Fruit fly (Drosophila melanogaster) whole organism, embryonic: ENCODE measurements around the gene Grip91.
A peak's percentile ranks its signal among the peaks of the same experiment; 100 is the strongest.

Source experiments
- Abd-B ChIP-seq: fragments of 200-800 bp; sonication (Bioruptor generic); optimal IDR thresholded peaks from 2 replicates; lab custom pipeline; 2018; ENCODE audit warnings: missing biosample characterization, mild to moderate bottlenecking, missing genetic modification characterization, moderate library complexity
- BtbVII ChIP-seq: fragments of 200-800 bp; sonication (Bioruptor generic); optimal IDR thresholded peaks from 3 replicates; lab custom pipeline; 2017; ENCODE audit warnings: missing biosample characterization, mild to moderate bottlenecking, missing genetic modification characterization
- C15 ChIP-seq: fragments of 200-800 bp; sonication (Bioruptor generic); IDR thresholded peaks from 3 replicates; pipeline ENCODE4 v1.3.6; 2022; ENCODE audit warnings: missing biosample characterization, missing genetic modification characterization
- CG10431 ChIP-seq: fragments of 200-800 bp; sonication (Bioruptor generic); optimal IDR thresholded peaks from 3 replicates; lab custom pipeline; 2018; ENCODE audit warnings: missing biosample characterization, mild to moderate bottlenecking, missing genetic modification characterization
- CG10979 ChIP-seq: fragments of 200-800 bp; sonication (Bioruptor generic); optimal IDR thresholded peaks from 2 replicates; lab custom pipeline; 2018; ENCODE audit warnings: missing biosample characterization, mild to moderate bottlenecking, missing genetic modification characterization, moderate library complexity
- CG11247 ChIP-seq: fragments of 200-800 bp; sonication (Bioruptor generic); IDR thresholded peaks from 2 replicates; pipeline ENCODE4 v1.3.6; 2022; ENCODE audit warnings: missing biosample characterization, missing genetic modification characterization
- CG11456 ChIP-seq: fragments of 200-800 bp; sonication (Bioruptor generic); IDR thresholded peaks from 3 replicates; pipeline ENCODE4 v1.3.6; 2022; ENCODE audit warnings: missing biosample characterization, missing genetic modification characterization
- CG11696 ChIP-seq: fragments of 200-800 bp; sonication (Bioruptor generic); IDR thresholded peaks from 2 replicates; pipeline ENCODE4 v1.3.6; 2022; ENCODE audit warnings: missing biosample characterization, missing genetic modification characterization
- CG12942 ChIP-seq: fragments of 200-800 bp; sonication (Bioruptor generic); optimal IDR thresholded peaks from 3 replicates; lab custom pipeline; 2016; ENCODE audit warnings: missing biosample characterization, missing genetic modification characterization
- CG17361 ChIP-seq: fragments of 200-800 bp; sonication (Bioruptor generic); IDR thresholded peaks from 3 replicates; pipeline ENCODE4 v1.3.6; 2022; ENCODE audit warnings: missing biosample characterization, missing genetic modification characterization
- CG2116 ChIP-seq: fragments of 200-800 bp; sonication (Bioruptor generic); optimal IDR thresholded peaks from 3 replicates; lab custom pipeline; 2018; ENCODE audit warnings: missing biosample characterization, mild to moderate bottlenecking, missing genetic modification characterization
- CG2120 ChIP-seq: fragments of 200-800 bp; sonication (Bioruptor generic); optimal IDR thresholded peaks from 3 replicates; lab custom pipeline; 2016; ENCODE audit warnings: missing biosample characterization, missing genetic modification characterization
- CG2889 ChIP-seq: fragments of 200-800 bp; sonication (Bioruptor generic); IDR thresholded peaks from 3 replicates; pipeline ENCODE4 v1.3.6; 2022; ENCODE audit warnings: missing biosample characterization, missing genetic modification characterization
- CG33557 ChIP-seq: fragments of 200-800 bp; sonication (Bioruptor generic); optimal IDR thresholded peaks from 2 replicates; lab custom pipeline; 2019; ENCODE audit warnings: missing biosample characterization, mild to moderate bottlenecking, missing genetic modification characterization, moderate library complexity
- CG34376 ChIP-seq: fragments of 200-800 bp; sonication (Bioruptor generic); optimal IDR thresholded peaks from 2 replicates; lab custom pipeline; 2018; ENCODE audit warnings: missing biosample characterization, mild to moderate bottlenecking, missing genetic modification characterization
- CG3995 ChIP-seq: fragments of 200-800 bp; sonication (Bioruptor generic); optimal IDR thresholded peaks from 3 replicates; lab custom pipeline; 2016; ENCODE audit warnings: missing biosample characterization, missing genetic modification characterization
- CG4424 ChIP-seq: fragments of 200-800 bp; sonication (Bioruptor generic); optimal IDR thresholded peaks from 3 replicates; lab custom pipeline; 2016; ENCODE audit warnings: missing biosample characterization, missing genetic modification characterization
- CG6854 ChIP-seq: fragments of 200-800 bp; sonication (Bioruptor generic); optimal IDR thresholded peaks from 3 replicates; lab custom pipeline; 2017; ENCODE audit warnings: missing biosample characterization, mild to moderate bottlenecking, missing genetic modification characterization
- CG7271 ChIP-seq: fragments of 200-800 bp; sonication (Bioruptor generic); optimal IDR thresholded peaks from 2 replicates; lab custom pipeline; 2018; ENCODE audit warnings: missing biosample characterization, mild to moderate bottlenecking, missing genetic modification characterization, moderate library complexity
- CG8359 ChIP-seq: fragments of 200-800 bp; sonication (Bioruptor generic); optimal IDR thresholded peaks from 2 replicates; lab custom pipeline; 2017; ENCODE audit warnings: missing biosample characterization, mild to moderate bottlenecking, missing genetic modification characterization, borderline replicate concordance
- Dbx ChIP-seq: fragments of 200-800 bp; sonication (Bioruptor generic); IDR thresholded peaks from 3 replicates; pipeline ENCODE4 v1.3.6; 2022; ENCODE audit warnings: missing biosample characterization, missing genetic modification characterization
- Dp ChIP-seq: fragments of 200-800 bp; sonication (Bioruptor generic); optimal IDR thresholded peaks from 2 replicates; lab custom pipeline; 2018; ENCODE audit warnings: missing biosample characterization, mild to moderate bottlenecking, missing genetic modification characterization, moderate library complexity
- E2f1 ChIP-seq: fragments of 200-800 bp; sonication (Bioruptor generic); IDR thresholded peaks from 2 replicates; pipeline ENCODE4 v1.3.6; 2022; ENCODE audit warnings: missing biosample characterization, missing genetic modification characterization
- HLH3B ChIP-seq: fragments of 200-800 bp; sonication (Bioruptor generic); IDR thresholded peaks from 2 replicates; pipeline ENCODE4 v1.3.6; 2022; ENCODE audit warnings: missing biosample characterization, missing genetic modification characterization
- Lpt ChIP-seq: fragments of >200 bp; optimal IDR thresholded peaks from 2 replicates; lab custom pipeline; 2018; ENCODE audit warnings: missing biosample characterization, missing genetic modification characterization
- Nf-YB ChIP-seq: fragments of 200-800 bp; sonication (Bioruptor generic); optimal IDR thresholded peaks from 3 replicates; lab custom pipeline; 2019; ENCODE audit warnings: missing biosample characterization, mild to moderate bottlenecking, missing genetic modification characterization, moderate library complexity
- Stat92E ChIP-seq, 3 experiments: fragments of >200 bp in 2 of 3; fragments of 200-800 bp in 1 of 3; sonication (Bioruptor generic) in 1 of 3; optimal IDR thresholded peaks; 2 replicates each; lab custom pipeline; 2017 to 2019; ENCODE audit warnings: missing biosample characterization in 3 of 3, missing genetic modification characterization in 3 of 3, mild to moderate bottlenecking in 1 of 3, moderate library complexity in 1 of 3
- al ChIP-seq: fragments of 200-800 bp; sonication (Bioruptor generic); IDR thresholded peaks from 2 replicates; pipeline ENCODE4 v1.3.6; 2022; ENCODE audit warnings: missing biosample characterization, missing genetic modification characterization
- ap ChIP-seq: fragments of 200-800 bp; sonication (Bioruptor generic); IDR thresholded peaks from 2 replicates; pipeline ENCODE4 v1.3.6; 2022; ENCODE audit warnings: missing biosample characterization, missing genetic modification characterization
- caup ChIP-seq: fragments of 200-800 bp; sonication (Bioruptor generic); optimal IDR thresholded peaks from 3 replicates; lab custom pipeline; 2017; ENCODE audit warnings: missing biosample characterization, mild to moderate bottlenecking, missing genetic modification characterization, moderate library complexity; ENCODE audit not compliant: severe bottlenecking
- cg ChIP-seq: fragments of 200-800 bp; sonication (Bioruptor generic); optimal IDR thresholded peaks from 3 replicates; lab custom pipeline; 2019; ENCODE audit warnings: missing biosample characterization, mild to moderate bottlenecking, missing genetic modification characterization, moderate library complexity
- disco-r ChIP-seq: fragments of 200-800 bp; sonication (Bioruptor generic); optimal IDR thresholded peaks from 2 replicates; lab custom pipeline; 2016; ENCODE audit warnings: missing biosample characterization, missing genetic modification characterization
- dm ChIP-seq: fragments of 200-800 bp; sonication (Bioruptor generic); optimal IDR thresholded peaks from 3 replicates; lab custom pipeline; 2016; ENCODE audit warnings: missing biosample characterization, missing genetic modification characterization
- dmrt99B ChIP-seq: fragments of 200-800 bp; sonication (Bioruptor generic); optimal IDR thresholded peaks from 2 replicates; lab custom pipeline; 2018; ENCODE audit warnings: missing biosample characterization, mild to moderate bottlenecking, missing genetic modification characterization, moderate library complexity
- gcm ChIP-seq: fragments of 200-800 bp; sonication (Bioruptor generic); optimal IDR thresholded peaks from 2 replicates; lab custom pipeline; 2019; ENCODE audit warnings: missing biosample characterization, mild to moderate bottlenecking, missing genetic modification characterization, moderate library complexity
- insv ChIP-seq, 2 experiments: fragments of 200-800 bp; sonication (Bioruptor generic); optimal IDR thresholded peaks; 3 replicates each; lab custom pipeline; 2016 to 2018; ENCODE audit warnings: missing biosample characterization in 2 of 2, missing genetic modification characterization in 2 of 2
- ken ChIP-seq: fragments of 200-800 bp; sonication (Bioruptor generic); IDR thresholded peaks from 3 replicates; pipeline ENCODE4 v1.3.6; 2022; ENCODE audit warnings: missing biosample characterization, missing genetic modification characterization
- lab ChIP-seq: fragments of 200-800 bp; sonication (Bioruptor generic); optimal IDR thresholded peaks from 3 replicates; lab custom pipeline; 2017; ENCODE audit warnings: missing biosample characterization, missing genetic modification characterization, mild to moderate bottlenecking, moderate library complexity, missing genetic modification reagents
- nmo ChIP-seq: fragments of 200-800 bp; sonication (Bioruptor generic); optimal IDR thresholded peaks from 2 replicates; lab custom pipeline; 2018; ENCODE audit warnings: missing biosample characterization, mild to moderate bottlenecking, missing genetic modification characterization, moderate library complexity
- oc ChIP-seq: fragments of 200-800 bp; sonication (Bioruptor generic); optimal IDR thresholded peaks from 2 replicates; lab custom pipeline; 2018; ENCODE audit warnings: missing biosample characterization, mild to moderate bottlenecking, missing genetic modification characterization, moderate library complexity
- pho ChIP-seq: fragments of 200-800 bp; sonication (Bioruptor generic); optimal IDR thresholded peaks from 2 replicates; lab custom pipeline; 2016; ENCODE audit warnings: missing biosample characterization, missing genetic modification characterization
- phol ChIP-seq: fragments of 200-800 bp; sonication (Bioruptor generic); optimal IDR thresholded peaks from 3 replicates; lab custom pipeline; 2018; ENCODE audit warnings: missing biosample characterization, mild to moderate bottlenecking, missing genetic modification characterization, moderate library complexity
- prd ChIP-seq, 3 experiments: fragments of >200 bp in 2 of 3; fragments of 200-800 bp in 1 of 3; sonication (Bioruptor generic) in 1 of 3; optimal IDR thresholded peaks in 2 of 3; IDR thresholded peaks in 1 of 3; 2 replicates in 2 of 3; 3 replicates in 1 of 3; pipeline versions ENCODE4 v1.3.6 to Lab custom; 2017 to 2022; ENCODE audit warnings: missing biosample characterization in 1 of 3, missing genetic modification characterization in 1 of 3
- salm ChIP-seq: fragments of 200-800 bp; sonication (Bioruptor generic); optimal IDR thresholded peaks from 2 replicates; lab custom pipeline; 2018; ENCODE audit warnings: missing biosample characterization, mild to moderate bottlenecking, missing genetic modification characterization
- sim ChIP-seq: fragments of 200-800 bp; sonication (Bioruptor generic); IDR thresholded peaks from 2 replicates; pipeline ENCODE4 v1.3.6; 2022; ENCODE audit warnings: missing biosample characterization, missing genetic modification characterization
- sqz ChIP-seq: fragments of 200-800 bp; sonication (Bioruptor generic); optimal IDR thresholded peaks from 3 replicates; lab custom pipeline; 2018; ENCODE audit warnings: missing biosample characterization, mild to moderate bottlenecking, missing genetic modification characterization
- tup ChIP-seq: fragments of 200-800 bp; sonication (Bioruptor generic); optimal IDR thresholded peaks from 2 replicates; lab custom pipeline; 2016; ENCODE audit warnings: missing biosample characterization, mild to moderate bottlenecking, missing genetic modification characterization, moderate library complexity

Grip91 gene

DNA sequence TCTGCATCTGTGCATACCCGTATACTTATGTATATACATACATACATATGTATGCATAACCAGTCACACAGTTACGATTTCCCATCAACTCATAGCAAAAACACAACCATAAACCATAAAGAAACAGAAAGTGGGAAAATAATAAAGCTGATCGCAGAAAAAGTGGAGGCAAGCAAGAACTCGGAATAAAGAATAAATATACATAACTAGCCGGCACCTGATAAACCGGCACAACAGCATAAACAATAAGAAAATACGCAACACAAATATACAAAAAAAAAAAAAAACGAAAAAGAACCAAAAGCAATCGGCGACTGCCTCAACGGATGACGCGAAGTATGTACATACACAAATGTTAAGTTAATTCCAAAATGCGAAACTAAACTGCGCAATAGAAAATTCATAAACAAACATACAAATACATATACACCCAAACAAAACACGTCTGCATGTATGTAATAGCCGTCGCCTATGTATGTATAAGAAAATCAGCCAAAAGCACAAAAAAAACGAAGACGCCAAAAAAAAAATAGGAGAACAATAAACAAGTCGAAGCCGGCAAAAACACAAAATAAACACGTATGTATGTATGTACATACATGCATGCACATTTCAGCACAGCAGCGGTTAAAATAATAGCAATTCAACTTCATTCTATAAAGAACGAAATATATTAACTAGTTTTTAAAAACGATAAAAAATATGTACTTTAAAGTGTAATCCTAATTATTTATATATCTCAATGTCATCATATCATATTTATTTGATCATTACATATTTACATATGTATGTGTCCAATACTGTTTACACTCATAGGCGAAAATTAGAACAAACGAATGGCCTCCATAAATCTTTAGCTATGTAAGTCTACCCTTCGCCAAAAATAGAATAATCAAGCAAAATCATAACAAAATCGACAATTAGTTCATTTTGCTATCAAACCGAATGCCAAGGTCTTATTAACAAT, 4.7 kb upstream of the Grip91 start (continued):
- no peak for TF ChIP-seq Dp
- TF ChIP-seq CG2116 (GFP tag; lab: Kevin White, UChicago), result peak; percentile 31
- peak; percentile 79 for TF ChIP-seq CG17361 (GFP tag; lab: Robert Waterston, UW)
- TF ChIP-seq CG12942 (GFP tag; lab: Kevin White, UChicago), result no peak
- TF ChIP-seq gcm, result peak; percentile 24
- TF ChIP-seq insv (GFP tag; optimal IDR thresholded peaks at IDR 0.05; lab: Kevin White, UChicago), result no peak
- peak; percentile 53 for TF ChIP-seq phol (tag; lab: Kevin White, UChicago)
- no peak for TF ChIP-seq CG8359 (GFP tag; lab: Kevin White, UChicago)
- no peak for TF ChIP-seq tup (GFP tag; lab: Kevin White, UChicago)
- peak; percentile 82 for TF ChIP-seq sqz (GFP tag; lab: Kevin White, UChicago)
- TF ChIP-seq Dbx, result peak; percentile 80
- TF ChIP-seq CG2120 (GFP tag; lab: Kevin White, UChicago), result peak; percentile 80
- TF ChIP-seq al, result peak; percentile 79
- no peak for TF ChIP-seq Stat92E (GFP tag; optimal IDR thresholded peaks at IDR 0.05; lab: Kevin White, UChicago)
- peak; percentile 63 for TF ChIP-seq CG6854 (GFP tag; lab: Kevin White, UChicago)
- TF ChIP-seq CG3995 (GFP tag; lab: Kevin White, UChicago), result no peak
- no peak for TF ChIP-seq dm
- no peak for TF ChIP-seq CG33557 (GFP tag; lab: Kevin White, UChicago)
- TF ChIP-seq C15 (GFP tag; lab: Robert Waterston, UW), result 0 out of 3 replicates have a peak, but pooled peaks have one; percentile 7
- peak; percentile 96 for TF ChIP-seq CG11696
- peak; percentile 31 for TF ChIP-seq Abd-B
- peak; percentile 58 for TF ChIP-seq nmo (GFP tag; lab: Kevin White, UChicago)
- TF ChIP-seq sim, result peak; percentile 29; the same call in 1 of the 2 replicates
- no peak for TF ChIP-seq oc (tag; lab: Kevin White, UChicago)
- TF ChIP-seq lab, result peak; percentile 79
- no peak for TF ChIP-seq disco-r (GFP tag; lab: Kevin White, UChicago)
- peak; percentile 54 for TF ChIP-seq pho
- no peak for TF ChIP-seq CG10431 (GFP tag; lab: Kevin White, UChicago)
- peak; percentile 76 for TF ChIP-seq E2f1 (GFP tag; lab: Robert Waterston, UW)
- TF ChIP-seq ken (GFP tag; lab: Robert Waterston, UW), result no peak
- peak; percentile 61 for TF ChIP-seq CG10979
- TF ChIP-seq dmrt99B, result peak; percentile 81
- TF ChIP-seq BtbVII (GFP tag; lab: Kevin White, UChicago), result peak; percentile 30
- TF ChIP-seq ap (GFP tag; lab: Robert Waterston, UW), result peak; percentile 68
- TF ChIP-seq CG7271 (tag; lab: Kevin White, UChicago), result no peak
- no peak for TF ChIP-seq prd (optimal IDR thresholded peaks at IDR 0.05; lab: Kevin White, UChicago)
- peak; percentile 70 for TF ChIP-seq prd (GFP tag; IDR thresholded peaks at IDR 0.05; lab: Robert Waterston, UW)
- TF ChIP-seq Lpt (GFP tag; lab: Kevin White, UChicago), result no peak
- TF ChIP-seq CG4424 (GFP tag; lab: Kevin White, UChicago), result peak; percentile 41
- TF ChIP-seq CG11247 (GFP tag; lab: Robert Waterston, UW), result peak; percentile 71; the same call in 1 of the 2 replicates
- no peak for TF ChIP-seq salm (tag; lab: Kevin White, UChicago)
- TF ChIP-seq cg (GFP tag; lab: Kevin White, UChicago), result peak; percentile 33
- TF ChIP-seq CG2889 (GFP tag; lab: Robert Waterston, UW), result 0 out of 3 replicates have a peak, but pooled peaks have one; percentile 39
- TF ChIP-seq Nf-YB (GFP tag; lab: Kevin White, UChicago), result peak; percentile 60
- TF ChIP-seq CG11456, result 0 out of 3 replicates have a peak, but pooled peaks have one; percentile 59
- peak; percentile 57 for TF ChIP-seq caup (GFP tag; lab: Kevin White, UChicago)
- no peak for TF ChIP-seq CG34376 (GFP tag; lab: Kevin White, UChicago)
- TF ChIP-seq HLH3B, result peak; percentile 78
